Worm (Caenorhabditis elegans): Measurements from ENCODE around the gene Y116A8A.6.
"Not testable (repeated sequence)": the region's sequence is repeated elsewhere in the genome, so short reads cannot be mapped to it uniquely, and the experiment has no call there.

The Y116A8A.6 gene

DNA sequence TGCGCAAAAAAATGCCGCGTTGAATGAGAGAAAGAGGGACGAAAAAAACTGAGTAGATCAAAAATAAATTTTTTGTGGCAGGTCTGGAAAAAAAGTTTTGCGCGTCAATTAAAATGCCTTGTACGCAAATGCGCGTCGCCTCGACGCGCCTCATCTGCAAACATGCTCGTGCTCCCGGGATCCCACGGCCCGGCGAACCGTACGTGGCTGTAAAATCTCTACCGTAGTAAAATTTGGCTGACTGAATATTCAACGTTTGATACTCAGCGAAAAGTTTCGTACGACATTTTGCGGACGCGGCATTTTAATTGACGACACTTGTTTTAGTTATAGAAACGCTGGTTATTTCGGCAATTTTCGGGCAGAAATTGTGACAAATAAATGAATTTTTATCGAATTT, 16.8 kb upstream of the Y116A8A.6 start:
- TF ChIP-seq R02D3.7 (tag; optimal IDR thresholded peaks at IDR 0.05) (peak; percentile 25), tbx-2 (tag; optimal IDR thresholded peaks at IDR 0.05) (peak; percentile 26), lin-15B (tag; optimal IDR thresholded peaks at IDR 0.05) (peak; percentile 27), elt-2 (tag; optimal IDR thresholded peaks at IDR 0.05) (peak; percentile 35)

ce11 chrIV:16842873-16843272, 14.3 kb upstream of the Y116A8A.6 start, which contains the start of gene Y116A8A.150:
Gene Y116A8A.150, minus strand, starts transcription at chrIV:16842973.
- TF ChIP-seq lin-15B (tag; optimal IDR thresholded peaks at IDR 0.05); nhr-23 (tag; optimal IDR thresholded peaks at IDR 0.05); unc-62 (GFP tag; optimal IDR thresholded peaks at IDR 0.05): not testable (repeated sequence)

- no peak for TF ChIP-seq nhr-12 (tag; optimal IDR thresholded peaks at IDR 0.05)
- TF ChIP-seq nhr-77 (tag; optimal IDR thresholded peaks at IDR 0.05): no peak
Observed at ce11 chrIV:16831366-16831765, 2.8 kb upstream of the Y116A8A.6 start, which contains the start of gene clec-194. Gene clec-194, plus strand, starts transcription at chrIV:16831666.

- no peak for TF ChIP-seq fos-1 (tag; optimal IDR thresholded peaks at IDR 0.05)
- TF ChIP-seq ama-1 (optimal IDR thresholded peaks at IDR 0.05): no peak
- TF ChIP-seq ceh-16 (tag; optimal IDR thresholded peaks at IDR 0.05): no peak
- no peak for TF ChIP-seq fkh-2 (tag; optimal IDR thresholded peaks at IDR 0.05)
- TF ChIP-seq elt-3 (tag; optimal IDR thresholded peaks at IDR 0.05): no peak
- TF ChIP-seq lin-15B (tag; optimal IDR thresholded peaks at IDR 0.05): no peak
- no peak for TF ChIP-seq unc-62 (GFP tag; optimal IDR thresholded peaks at IDR 0.05)
- no peak for TF ChIP-seq nhr-43 (tag; optimal IDR thresholded peaks at IDR 0.05; ENCODE audit: poor library complexity, severe bottlenecking)
- no peak for TF ChIP-seq skn-1 (tag; optimal IDR thresholded peaks at IDR 0.05)
- TF ChIP-seq nhr-11 (tag; optimal IDR thresholded peaks at IDR 0.05): no peak
- no peak for TF ChIP-seq ztf-4 (tag; optimal IDR thresholded peaks at IDR 0.05)
- no peak for TF ChIP-seq nhr-23 (tag; optimal IDR thresholded peaks at IDR 0.05)
- no peak for TF ChIP-seq aly-2 (tag; optimal IDR thresholded peaks at IDR 0.05)
- no peak for TF ChIP-seq eor-1 (tag; optimal IDR thresholded peaks at IDR 0.05)
- no peak for TF ChIP-seq ceh-9 (tag; optimal IDR thresholded peaks at IDR 0.05)
- no peak for TF ChIP-seq ZK546.5 (tag; optimal IDR thresholded peaks at IDR 0.05)
- no peak for TF ChIP-seq jun-1 (tag; optimal IDR thresholded peaks at IDR 0.05)
- no peak for TF ChIP-seq sea-2 (GFP tag; optimal IDR thresholded peaks at IDR 0.05)
- TF ChIP-seq mml-1 (tag; optimal IDR thresholded peaks at IDR 0.05): no peak
- TF ChIP-seq pqm-1 (tag; optimal IDR thresholded peaks at IDR 0.05): no peak
Observed at ce11 chrIV:16829896-16830295, 1.3 kb upstream of the Y116A8A.6 start, which contains the start of gene Y116A8A.7. Gene Y116A8A.7, plus strand, starts transcription at chrIV:16830196.

DNA sequence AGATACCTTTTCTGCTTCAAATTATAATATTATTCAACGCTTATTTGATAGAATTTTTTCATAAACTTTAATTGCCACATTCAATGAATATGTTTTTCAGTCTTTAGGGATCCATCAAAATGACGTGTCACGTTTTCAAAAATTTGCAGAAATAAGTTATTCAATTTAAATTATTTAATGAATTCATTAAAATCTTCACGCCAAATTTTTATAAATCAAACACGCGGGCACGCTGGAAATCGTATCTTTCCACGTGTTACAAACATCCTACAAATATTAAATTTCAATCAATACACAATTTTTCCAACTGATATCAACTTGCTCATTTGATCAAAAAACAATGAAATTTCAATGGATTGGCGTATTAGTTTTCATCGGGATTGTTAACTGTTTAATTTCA, 6.1 kb downstream of the Y116A8A.6 start, which contains the start of gene Y116A8A.4:
TSS of gene Y116A8A.4 (plus strand) at position 301 of the 400 bp plus-strand sequence.
- TF ChIP-seq nhr-28 (tag; optimal IDR thresholded peaks at IDR 0.05): no peak
- no peak for TF ChIP-seq nhr-43 (tag; optimal IDR thresholded peaks at IDR 0.05; ENCODE audit: poor library complexity, severe bottlenecking)
- no peak for TF ChIP-seq elt-2 (tag; optimal IDR thresholded peaks at IDR 0.05)
- TF ChIP-seq eor-1 (tag; optimal IDR thresholded peaks at IDR 0.05): no peak
- TF ChIP-seq daf-12 (tag; optimal IDR thresholded peaks at IDR 0.05): no peak
- TF ChIP-seq nhr-12 (tag; optimal IDR thresholded peaks at IDR 0.05): no peak
- no peak for TF ChIP-seq hmg-11 (tag; optimal IDR thresholded peaks at IDR 0.05)
- TF ChIP-seq unc-62 (GFP tag; optimal IDR thresholded peaks at IDR 0.05): no peak
- no peak for TF ChIP-seq mml-1 (tag; optimal IDR thresholded peaks at IDR 0.05)
- no peak for TF ChIP-seq elt-1 (tag; optimal IDR thresholded peaks at IDR 0.05)
- no peak for TF ChIP-seq nhr-77 (tag; optimal IDR thresholded peaks at IDR 0.05)
- no peak for TF ChIP-seq nhr-25 (tag; optimal IDR thresholded peaks at IDR 0.05)
- TF ChIP-seq jun-1 (tag; optimal IDR thresholded peaks at IDR 0.05): no peak
- no peak for TF ChIP-seq nhr-76 (tag; optimal IDR thresholded peaks at IDR 0.05)
- no peak for TF ChIP-seq nhr-67 (tag; optimal IDR thresholded peaks at IDR 0.05)
- TF ChIP-seq snpc-4 (tag; optimal IDR thresholded peaks at IDR 0.05): no peak

- TF ChIP-seq zag-1 (tag; optimal IDR thresholded peaks at IDR 0.05) (no peak), nhr-67 (tag; optimal IDR thresholded peaks at IDR 0.05) (no peak), nhr-77 (tag; optimal IDR thresholded peaks at IDR 0.05) (no peak), aly-2 (tag; optimal IDR thresholded peaks at IDR 0.05) (no peak), snpc-4 (tag; optimal IDR thresholded peaks at IDR 0.05) (no peak), ceh-28 (tag; optimal IDR thresholded peaks at IDR 0.05) (no peak), nhr-23 (tag; optimal IDR thresholded peaks at IDR 0.05) (no peak), ceh-16 (tag; optimal IDR thresholded peaks at IDR 0.05) (no peak), egl-5 (tag; optimal IDR thresholded peaks at IDR 0.05) (no peak), nhr-237 (tag; optimal IDR thresholded peaks at IDR 0.05) (no peak), fkh-10 (GFP tag; optimal IDR thresholded peaks at IDR 0.05) (no peak), egl-27 (tag; optimal IDR thresholded peaks at IDR 0.05) (no peak)
Observed at ce11 chrIV:16813825-16814224, 14.8 kb downstream of the Y116A8A.6 start, which contains the start of gene Y116A8A.2. Gene Y116A8A.2, minus strand, starts transcription at chrIV:16813925.
